Fruit fly (Drosophila melanogaster) whole organism: ENCODE results near the gene CG2701.

Experiments
- CG8478 ChIP-seq: fragments of >200 bp; optimal IDR thresholded peaks from 2 replicates; lab custom pipeline; 2018; ENCODE audit warnings: inconsistent platforms
- Dll ChIP-seq: fragments of >200 bp; optimal IDR thresholded peaks from 2 replicates; lab custom pipeline; 2017
- EcR ChIP-seq, 2 experiments: fragments of >200 bp; optimal IDR thresholded peaks; 2 replicates each; lab custom pipeline; 2017; ENCODE audit warnings: missing biosample characterization in 2 of 2, missing genetic modification characterization in 2 of 2, missing genetic modification reagents in 2 of 2
- pan ChIP-seq: fragments of >200 bp; optimal IDR thresholded peaks from 2 replicates; lab custom pipeline; 2017
- psq ChIP-seq: fragments of >200 bp; optimal IDR thresholded peaks from 2 replicates; lab custom pipeline; 2017
- usp ChIP-seq: fragments of >200 bp; optimal IDR thresholded peaks from 2 replicates; lab custom pipeline; 2017; ENCODE audit warnings: missing biosample characterization, missing genetic modification characterization, mixed read lengths

The CG2701 gene

dm6 chrX:2684442-2684841 lies 35.7 kb downstream of the CG2701 start:
- TF ChIP-seq psq (lab: Kevin White, UChicago) (no peak), EcR (GFP tag; optimal IDR thresholded peaks at IDR 0.05; lab: Kevin White, UChicago) (no peak), usp (no peak), Dll (lab: Kevin White, UChicago) (no peak), pan (no peak), CG8478 (lab: Kevin White, UChicago) (no peak)

- TF ChIP-seq usp (no peak), EcR (GFP tag; optimal IDR thresholded peaks at IDR 0.05; lab: Kevin White, UChicago) (no peak), Dll (lab: Kevin White, UChicago) (no peak), pan (no peak), psq (lab: Kevin White, UChicago) (no peak), CG8478 (lab: Kevin White, UChicago) (no peak)
These were observed 36.2 kb downstream of the CG2701 start for dm6 chrX:2683926-2684325.

- TF ChIP-seq CG8478 (lab: Kevin White, UChicago) (no peak), usp (no peak), Dll (lab: Kevin White, UChicago) (no peak), EcR (GFP tag; optimal IDR thresholded peaks at IDR 0.05; lab: Kevin White, UChicago) (no peak), psq (lab: Kevin White, UChicago) (no peak), pan (no peak)
These were observed 37.3 kb downstream of the CG2701 start, which contains the start of gene CG2652 for dm6 chrX:2682832-2683231. CG2652 (minus strand) TSS chrX:2682932.

dm6 chrX:2681601-2682000 lies 38.5 kb downstream of the CG2701 start, which contains the start of gene HLH3B:
HLH3B (minus strand) TSS chrX:2681723.
- no peak for TF ChIP-seq Dll (lab: Kevin White, UChicago)
- no peak for TF ChIP-seq EcR (GFP tag; optimal IDR thresholded peaks at IDR 0.05; lab: Kevin White, UChicago)
- no peak for TF ChIP-seq psq (lab: Kevin White, UChicago)
- no peak for TF ChIP-seq usp
- no peak for TF ChIP-seq pan
- TF ChIP-seq CG8478 (lab: Kevin White, UChicago): no peak

- TF ChIP-seq usp (no peak), EcR (GFP tag; optimal IDR thresholded peaks at IDR 0.05; lab: Kevin White, UChicago) (no peak), CG8478 (lab: Kevin White, UChicago) (no peak), Dll (lab: Kevin White, UChicago) (no peak), psq (lab: Kevin White, UChicago) (no peak), pan (no peak)
These were observed 43.0 kb downstream of the CG2701 start for dm6 chrX:2677024-2677589.
